Worm (Caenorhabditis elegans): ENCODE measurements around the gene F59B10.3.

DNA sequence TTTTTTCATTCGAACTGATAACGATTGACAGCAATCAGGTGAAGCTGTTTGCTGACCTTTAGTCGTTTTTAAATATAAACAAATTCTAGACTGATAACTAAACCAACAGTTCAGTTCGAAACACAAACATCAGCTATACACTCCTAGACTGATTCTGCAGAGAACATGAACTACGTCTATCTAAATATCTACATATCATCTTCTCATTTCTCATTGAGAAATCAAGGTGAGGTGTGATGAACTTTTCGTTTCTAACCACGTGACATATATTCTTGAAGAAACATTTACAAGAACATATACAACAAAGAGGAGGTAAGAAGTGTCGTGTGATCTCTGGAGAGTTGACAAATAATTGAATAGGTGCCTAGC, 46.8 kb downstream of the F59B10.3 start:
- no peak for TF ChIP-seq ZK546.5 (tag; optimal IDR thresholded peaks at IDR 0.05)
- no peak for TF ChIP-seq ceh-16 (tag; optimal IDR thresholded peaks at IDR 0.05)
- no peak for TF ChIP-seq unc-62 (GFP tag; optimal IDR thresholded peaks at IDR 0.05)
- TF ChIP-seq sem-4 (tag; optimal IDR thresholded peaks at IDR 0.05), result no peak
- TF ChIP-seq nhr-12 (tag; optimal IDR thresholded peaks at IDR 0.05), result no peak
- no peak for TF ChIP-seq zag-1 (tag; optimal IDR thresholded peaks at IDR 0.05)
- peak; percentile 5 for TF ChIP-seq fos-1 (tag; optimal IDR thresholded peaks at IDR 0.05)
- no peak for TF ChIP-seq unc-39 (tag; optimal IDR thresholded peaks at IDR 0.05)
- TF ChIP-seq skn-1 (tag; optimal IDR thresholded peaks at IDR 0.05), result no peak
- peak in 1 of 2 experiments; percentile 50 for TF ChIP-seq mdl-1 (tag; optimal IDR thresholded peaks at IDR 0.05)
- TF ChIP-seq ztf-11 (tag; optimal IDR thresholded peaks at IDR 0.05), result no peak
- peak; percentile 79 for TF ChIP-seq crh-2 (tag; optimal IDR thresholded peaks at IDR 0.05)
- no peak for TF ChIP-seq nhr-237 (tag; optimal IDR thresholded peaks at IDR 0.05)
- TF ChIP-seq egl-27 (tag; optimal IDR thresholded peaks at IDR 0.05), result no peak

All from whole organism, L2 larva.